Fruit fly (Drosophila melanogaster) Kc167 (cell line): ENCODE results near the gene CG5126.

Experiments
- insv ChIP-seq: fragments of >200 bp; optimal IDR thresholded peaks from 3 replicates; lab custom pipeline; 2018; ENCODE audit warnings: missing external identifiers
- ttk ChIP-seq: sonication (Bioruptor generic); optimal IDR thresholded peaks from 2 replicates; lab custom pipeline; 2017; ENCODE audit warnings: missing external identifiers

DNA sequence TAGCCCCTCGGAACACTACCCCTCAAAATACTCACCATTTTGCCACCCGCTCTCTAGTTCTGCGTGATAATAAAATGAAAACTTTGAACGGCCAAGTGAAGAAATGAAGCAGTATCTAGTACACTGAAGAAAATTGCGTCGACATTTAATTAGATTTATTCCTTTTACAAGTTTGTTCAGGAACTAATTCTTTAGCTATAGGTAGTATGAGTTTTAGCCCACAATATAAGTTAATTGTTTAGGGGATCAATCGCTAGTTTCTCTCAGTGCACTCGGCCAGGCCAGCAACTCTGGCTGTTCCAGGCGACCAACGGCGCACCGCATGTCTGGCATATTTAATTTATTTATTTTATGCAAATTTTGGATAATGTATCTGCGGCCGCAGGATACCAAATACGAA, 46.9 kb upstream of the CG5126 start:
- no peak for TF ChIP-seq ttk (lab: Kevin White, UChicago)
- no peak for TF ChIP-seq insv (lab: Kevin White, UChicago)
